Worm (Caenorhabditis elegans) whole organism, midembryonic: ENCODE measurements around the gene dbl-1.

Experiments used
- flt-1 ChIP-seq: fragments of 200-800 bp; sonication (Bioruptor generic); IDR thresholded peaks from 2 replicates; pipeline ENCODE4 v1.3.6; 2022; ENCODE audit warnings: missing genetic modification characterization, missing compliant biosample characterization
- ref-1 ChIP-seq: fragments of 200-800 bp; sonication (Bioruptor generic); conservative IDR thresholded peaks from 2 replicates; pipeline ENCODE4 v1.3.6; 2022; ENCODE audit warnings: missing genetic modification reagents, missing genetic modification characterization, missing compliant biosample characterization
- tab-1 ChIP-seq: fragments of 200-800 bp; sonication (Bioruptor generic); IDR thresholded peaks from 2 replicates; pipeline ENCODE4 v1.3.6; 2022; ENCODE audit warnings: missing genetic modification characterization, missing compliant biosample characterization
- ztf-29 ChIP-seq: fragments of 200-800 bp; sonication (Bioruptor generic); IDR thresholded peaks from 2 replicates; pipeline ENCODE4 v1.3.6; 2022; ENCODE audit warnings: missing genetic modification reagents, missing genetic modification characterization, missing compliant biosample characterization

DNA sequence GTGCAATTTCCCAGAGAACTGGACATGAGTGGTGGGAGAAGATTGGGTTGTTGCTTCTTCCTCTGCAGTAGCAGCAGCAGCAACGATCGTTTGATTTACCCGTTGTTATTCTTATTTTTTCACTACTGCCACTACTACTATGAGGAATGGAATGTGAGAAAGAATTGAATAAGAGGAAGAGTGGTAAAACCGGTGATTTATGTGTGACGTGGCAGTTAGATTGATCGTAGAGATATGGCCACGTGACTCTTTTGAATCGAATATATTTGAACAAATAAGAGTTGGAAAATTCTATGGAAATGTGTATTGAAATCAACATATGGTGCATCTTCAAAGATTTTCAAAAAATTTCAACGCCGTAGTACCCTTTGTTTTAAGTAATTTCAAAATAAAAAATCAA lies 38.3 kb downstream of the dbl-1 start:
- TF ChIP-seq flt-1 (GFP tag; lab: Robert Waterston, UW) (no peak), ztf-29 (GFP tag; lab: Robert Waterston, UW) (no peak), tab-1 (GFP tag; lab: Robert Waterston, UW) (no peak), ref-1 (GFP tag; lab: Robert Waterston, UW) (no peak)
